Worm (Caenorhabditis elegans): ENCODE measurements around the gene F28B12.6.

F28B12.6 gene

DNA sequence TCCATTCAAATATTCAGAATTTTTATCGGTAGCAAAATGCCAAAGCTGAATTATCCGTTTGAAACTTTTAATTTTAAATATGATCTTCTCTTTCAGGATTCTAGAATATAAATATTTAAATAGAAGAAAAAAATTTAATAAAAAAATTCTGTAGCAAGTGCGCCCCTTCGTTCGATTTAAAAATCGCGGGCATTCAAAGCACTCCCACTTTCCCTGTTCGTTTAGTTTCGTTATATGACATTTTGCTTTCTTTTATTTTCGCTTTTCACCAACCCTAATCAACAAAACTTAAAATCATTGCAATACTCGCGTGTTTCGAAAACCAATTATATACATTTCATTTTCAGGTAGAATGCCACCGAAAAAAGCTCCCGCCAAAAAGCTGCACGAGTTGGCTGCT, 19.0 kb upstream of the F28B12.6 start, which contains the start of gene vrk-1:
Gene vrk-1, plus strand, starts transcription at position 348 of the 400 bp plus-strand sequence.
- TF ChIP-seq nhr-43 (tag; optimal IDR thresholded peaks at IDR 0.05; ENCODE audit: poor library complexity, severe bottlenecking): no peak
- no peak for TF ChIP-seq nfya-1 (tag; optimal IDR thresholded peaks at IDR 0.05; ENCODE audit: insufficient read depth)
- TF ChIP-seq egl-5 (tag; optimal IDR thresholded peaks at IDR 0.05): no peak
- TF ChIP-seq fkh-2 (tag; optimal IDR thresholded peaks at IDR 0.05): no peak
- no peak for TF ChIP-seq lin-15B (tag; optimal IDR thresholded peaks at IDR 0.05)

DNA sequence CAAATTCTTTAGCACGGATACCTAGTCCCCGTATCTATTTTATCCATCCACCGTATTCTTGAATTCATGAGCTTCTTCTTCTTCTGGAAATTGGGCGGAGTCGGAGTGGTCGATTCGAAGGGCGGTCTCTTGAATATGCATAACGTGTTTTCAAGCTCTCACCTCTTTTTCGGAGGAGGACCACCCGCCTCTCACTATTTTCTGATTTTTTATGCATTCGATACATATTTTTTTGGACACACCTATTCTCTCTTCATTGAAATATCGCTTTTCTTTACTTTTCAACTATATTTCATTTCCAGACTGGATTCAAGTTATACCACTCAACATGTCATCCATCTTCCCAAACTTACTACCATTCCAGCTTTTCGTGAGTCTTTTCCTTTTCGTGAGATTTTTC, 12.2 kb upstream of the F28B12.6 start, which contains the start of gene egl-44:
Gene egl-44, plus strand, starts transcription at position 301 of the 400 bp plus-strand sequence.
- TF ChIP-seq tbx-2 (tag; optimal IDR thresholded peaks at IDR 0.05) (no peak), egl-5 (tag; optimal IDR thresholded peaks at IDR 0.05) (no peak), unc-62 (GFP tag; optimal IDR thresholded peaks at IDR 0.05) (no peak), hmg-11 (tag; optimal IDR thresholded peaks at IDR 0.05) (no peak), pqm-1 (tag; optimal IDR thresholded peaks at IDR 0.05) (no peak), zag-1 (tag; optimal IDR thresholded peaks at IDR 0.05) (no peak), skn-1 (tag; optimal IDR thresholded peaks at IDR 0.05) (no peak), jun-1 (tag; optimal IDR thresholded peaks at IDR 0.05) (no peak), nhr-11 (tag; optimal IDR thresholded peaks at IDR 0.05) (no peak), aly-2 (tag; optimal IDR thresholded peaks at IDR 0.05) (no peak), nhr-77 (tag; optimal IDR thresholded peaks at IDR 0.05) (no peak)

DNA sequence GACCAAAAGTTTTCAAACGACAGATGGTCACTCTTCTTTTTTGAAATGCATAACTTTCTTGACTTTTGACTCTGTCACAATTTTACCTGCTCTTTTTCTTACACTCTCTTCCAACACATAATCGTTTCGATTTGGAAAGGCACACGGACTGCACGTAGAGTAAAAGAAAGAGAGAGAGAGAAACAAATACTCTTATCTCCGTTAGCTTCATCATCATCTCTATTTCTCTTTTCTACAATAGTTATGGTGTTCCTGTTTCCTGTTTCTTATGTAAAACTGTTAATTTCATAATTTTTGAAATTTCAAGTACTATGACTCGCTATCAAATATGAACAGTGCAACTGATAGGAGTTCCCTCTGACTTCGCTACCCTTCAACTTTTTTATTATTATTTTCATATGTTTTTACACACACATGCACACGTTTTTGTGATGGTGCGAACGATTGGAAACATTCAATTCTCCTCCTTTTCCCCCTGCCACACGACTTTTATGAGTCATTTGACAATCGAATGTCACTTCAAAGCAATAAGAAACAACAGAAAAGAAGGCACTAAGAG, 10.5 kb upstream of the F28B12.6 start:
- no peak for TF ChIP-seq nhr-12 (tag; optimal IDR thresholded peaks at IDR 0.05)
- no peak for TF ChIP-seq fkh-2 (tag; optimal IDR thresholded peaks at IDR 0.05)
- no peak for TF ChIP-seq ZK546.5 (tag; optimal IDR thresholded peaks at IDR 0.05)
- TF ChIP-seq mml-1 (tag; optimal IDR thresholded peaks at IDR 0.05): no peak
- peak; percentile 77 for TF ChIP-seq pha-4 (tag; optimal IDR thresholded peaks at IDR 0.05)
- TF ChIP-seq fkh-10 (GFP tag; optimal IDR thresholded peaks at IDR 0.05): no peak
- TF ChIP-seq elt-3 (tag; optimal IDR thresholded peaks at IDR 0.05): no peak
- TF ChIP-seq hmg-11 (tag; optimal IDR thresholded peaks at IDR 0.05): no peak
- TF ChIP-seq elt-1 (tag; optimal IDR thresholded peaks at IDR 0.05): no peak
- TF ChIP-seq ceh-28 (tag; optimal IDR thresholded peaks at IDR 0.05): peak; percentile 24
- TF ChIP-seq nhr-23 (tag; optimal IDR thresholded peaks at IDR 0.05): no peak
- no peak for TF ChIP-seq nhr-28 (tag; optimal IDR thresholded peaks at IDR 0.05)
- no peak for TF ChIP-seq nhr-77 (tag; optimal IDR thresholded peaks at IDR 0.05)
- no peak for TF ChIP-seq ceh-9 (tag; optimal IDR thresholded peaks at IDR 0.05)
- no peak for TF ChIP-seq ceh-82 (tag; optimal IDR thresholded peaks at IDR 0.05)
- peak; percentile 96 for TF ChIP-seq elt-2 (tag; optimal IDR thresholded peaks at IDR 0.05)
- TF ChIP-seq lin-39 (tag; optimal IDR thresholded peaks at IDR 0.05): no peak
- no peak for TF ChIP-seq nhr-237 (tag; optimal IDR thresholded peaks at IDR 0.05)
- no peak for TF ChIP-seq daf-12 (tag; optimal IDR thresholded peaks at IDR 0.05)
- no peak for TF ChIP-seq tbx-2 (tag; optimal IDR thresholded peaks at IDR 0.05)
- no peak for TF ChIP-seq nhr-25 (tag; optimal IDR thresholded peaks at IDR 0.05)
- no peak for TF ChIP-seq aly-2 (tag; optimal IDR thresholded peaks at IDR 0.05)
- peak; percentile 23 for TF ChIP-seq snpc-4 (tag; optimal IDR thresholded peaks at IDR 0.05)
- TF ChIP-seq eor-1 (tag; optimal IDR thresholded peaks at IDR 0.05): no peak
- TF ChIP-seq egl-5 (tag; optimal IDR thresholded peaks at IDR 0.05): no peak
- TF ChIP-seq fos-1 (tag; optimal IDR thresholded peaks at IDR 0.05): no peak
- no peak for TF ChIP-seq sea-2 (GFP tag; optimal IDR thresholded peaks at IDR 0.05)
- TF ChIP-seq jun-1 (tag; optimal IDR thresholded peaks at IDR 0.05): no peak
- TF ChIP-seq egl-27 (tag; optimal IDR thresholded peaks at IDR 0.05): no peak
- no peak for TF ChIP-seq ama-1 (optimal IDR thresholded peaks at IDR 0.05)
- no peak for TF ChIP-seq unc-39 (tag; optimal IDR thresholded peaks at IDR 0.05)
- TF ChIP-seq unc-62 (GFP tag; optimal IDR thresholded peaks at IDR 0.05): no peak
- TF ChIP-seq zag-1 (tag; optimal IDR thresholded peaks at IDR 0.05): no peak
- peak; percentile 4 for TF ChIP-seq lin-15B (tag; optimal IDR thresholded peaks at IDR 0.05)
- no peak for TF ChIP-seq nhr-76 (tag; optimal IDR thresholded peaks at IDR 0.05)
- no peak for TF ChIP-seq R02D3.7 (tag; optimal IDR thresholded peaks at IDR 0.05)
- TF ChIP-seq pqm-1 (tag; optimal IDR thresholded peaks at IDR 0.05): peak; percentile 93
- no peak for TF ChIP-seq ztf-4 (tag; optimal IDR thresholded peaks at IDR 0.05)
- TF ChIP-seq nhr-43 (tag; optimal IDR thresholded peaks at IDR 0.05; ENCODE audit: poor library complexity, severe bottlenecking): no peak
- peak; percentile 51 for TF ChIP-seq skn-1 (tag; optimal IDR thresholded peaks at IDR 0.05)
- no peak for TF ChIP-seq ztf-11 (tag; optimal IDR thresholded peaks at IDR 0.05)
- TF ChIP-seq lsy-12 (tag; optimal IDR thresholded peaks at IDR 0.05): no peak
- TF ChIP-seq nfya-1 (tag; optimal IDR thresholded peaks at IDR 0.05; ENCODE audit: insufficient read depth): no peak
- no peak for TF ChIP-seq ceh-16 (tag; optimal IDR thresholded peaks at IDR 0.05)
- TF ChIP-seq nhr-11 (tag; optimal IDR thresholded peaks at IDR 0.05): no peak
- no peak for TF ChIP-seq nhr-67 (tag; optimal IDR thresholded peaks at IDR 0.05)
